Fruit fly (Drosophila melanogaster): Measurements from ENCODE around the gene CG31219.

DNA sequence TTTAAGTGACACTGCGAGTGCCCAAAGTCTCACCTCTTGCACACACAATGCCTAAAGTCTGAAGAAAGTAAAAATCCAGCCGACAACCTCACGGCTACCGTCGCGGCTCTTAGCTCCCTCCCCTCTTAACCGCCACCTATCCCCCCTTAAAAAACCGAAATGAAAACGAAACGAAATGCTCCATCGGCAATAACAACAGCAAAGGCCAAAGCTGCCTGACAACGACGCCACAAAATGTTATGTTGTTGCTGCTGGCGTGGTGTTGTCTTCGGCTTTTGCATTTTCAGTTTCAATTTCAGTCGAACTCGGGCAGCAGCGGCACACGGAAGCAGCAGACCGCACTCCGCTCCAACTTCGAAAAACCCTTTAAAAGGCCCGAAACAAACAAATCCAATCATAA lies 13.9 kb downstream of the CG31219 start, which contains the start of gene CG7432:
- no peak for TF ChIP-seq CG32121 (GFP tag; IDR thresholded peaks at IDR 0.05)
- TF ChIP-seq CG10348 (GFP tag; IDR thresholded peaks at IDR 0.05), result no peak
- TF ChIP-seq fd96Ca (GFP tag; IDR thresholded peaks at IDR 0.05), result no peak
- TF ChIP-seq D1 (tag; optimal IDR thresholded peaks at IDR 0.05), result no peak
- TF ChIP-seq gl (tag; optimal IDR thresholded peaks at IDR 0.05), result no peak
- no peak for TF ChIP-seq EcR (GFP tag; optimal IDR thresholded peaks at IDR 0.05)
- no peak for TF ChIP-seq CG12605 (GFP tag; IDR thresholded peaks at IDR 0.05)
- no peak for TF ChIP-seq CG17806 (tag; optimal IDR thresholded peaks at IDR 0.05)
- no peak for TF ChIP-seq CG13204 (GFP tag; optimal IDR thresholded peaks at IDR 0.05)
- no peak for TF ChIP-seq Snoo (tag; optimal IDR thresholded peaks at IDR 0.05)
- TF ChIP-seq CG9948 (tag; optimal IDR thresholded peaks at IDR 0.05), result no peak
- TF ChIP-seq Ets98B (GFP tag; IDR thresholded peaks at IDR 0.05), result no peak
- no peak for TF ChIP-seq CG14655 (GFP tag; optimal IDR thresholded peaks at IDR 0.05)
- no peak for TF ChIP-seq CG15710 (tag; optimal IDR thresholded peaks at IDR 0.05)
